Fruit fly (Drosophila melanogaster) whole organism, wandering third instar larva: Measurements from ENCODE around the gene Usp1.
A peak's percentile ranks its signal among the peaks of the same experiment; 100 is the strongest.

Experiments used
- Abd-B ChIP-seq: fragments of >200 bp; optimal IDR thresholded peaks from 2 replicates; lab custom pipeline; 2017; ENCODE audit warnings: missing biosample characterization, missing genetic modification characterization
- CG32264 ChIP-seq: fragments of 200-800 bp; sonication (Bioruptor generic); optimal IDR thresholded peaks from 2 replicates; lab custom pipeline; 2016; ENCODE audit warnings: missing biosample characterization, missing genetic modification characterization
- CG9705 ChIP-seq: fragments of 200-800 bp; sonication (Bioruptor generic); optimal IDR thresholded peaks from 2 replicates; lab custom pipeline; 2018; ENCODE audit warnings: missing biosample characterization, mild to moderate bottlenecking, missing genetic modification characterization
- CrebA ChIP-seq: fragments of 200-800 bp; sonication (Bioruptor generic); optimal IDR thresholded peaks from 2 replicates; lab custom pipeline; 2016; ENCODE audit warnings: missing biosample characterization, mild to moderate bottlenecking, missing genetic modification characterization, borderline replicate concordance
- Dfd ChIP-seq: fragments of >200 bp; optimal IDR thresholded peaks from 2 replicates; lab custom pipeline; 2017; ENCODE audit warnings: missing biosample characterization, missing genetic modification characterization
- Dif ChIP-seq: fragments of 200-275, 200-300 bp; sonication (Bioruptor generic); optimal IDR thresholded peaks from 2 replicates; lab custom pipeline; 2018; ENCODE audit warnings: missing biosample characterization, missing genetic modification characterization; ENCODE audit not compliant: partially characterized antibody
- GATAd ChIP-seq: sonication (Bioruptor generic); optimal IDR thresholded peaks from 2 replicates; lab custom pipeline; 2016; ENCODE audit warnings: missing biosample characterization, missing genetic modification characterization
- HLH106 ChIP-seq: fragments of 200-800 bp; optimal IDR thresholded peaks from 3 replicates; lab custom pipeline; 2019; ENCODE audit warnings: missing biosample characterization, mild to moderate bottlenecking, missing genetic modification characterization, moderate library complexity
- Hnf4 ChIP-seq: fragments of 200-800 bp; sonication (Bioruptor generic); optimal IDR thresholded peaks from 2 replicates; lab custom pipeline; 2016; ENCODE audit warnings: missing biosample characterization, mild to moderate bottlenecking, missing genetic modification characterization
- Hr78 ChIP-seq: fragments of >200 bp; optimal IDR thresholded peaks from 2 replicates; lab custom pipeline; 2017; ENCODE audit warnings: missing biosample characterization, missing genetic modification characterization
- Hr83 ChIP-seq: fragments of 200-300 bp; sonication (Bioruptor generic); optimal IDR thresholded peaks from 2 replicates; lab custom pipeline; 2016; ENCODE audit warnings: missing biosample characterization, mild to moderate bottlenecking, missing genetic modification characterization, moderate library complexity; ENCODE audit not compliant: poor library complexity, severe bottlenecking
- Jra ChIP-seq: sonication (Bioruptor generic); optimal IDR thresholded peaks from 2 replicates; lab custom pipeline; 2016; ENCODE audit warnings: missing biosample characterization, missing genetic modification characterization
- Mio ChIP-seq: sonication (Bioruptor generic); optimal IDR thresholded peaks from 2 replicates; lab custom pipeline; 2016; ENCODE audit warnings: missing biosample characterization, missing genetic modification characterization
- Myc ChIP-seq: fragments of >200 bp; optimal IDR thresholded peaks from 2 replicates; lab custom pipeline; 2017
- N ChIP-seq: fragments of >200 bp; optimal IDR thresholded peaks from 2 replicates; lab custom pipeline; 2018; ENCODE audit warnings: missing biosample characterization, missing external identifiers, missing genetic modification characterization
- OdsH ChIP-seq: fragments of 200-800 bp; sonication (Bioruptor generic); optimal IDR thresholded peaks from 2 replicates; lab custom pipeline; 2016; ENCODE audit warnings: missing biosample characterization, mild to moderate bottlenecking, missing genetic modification characterization
- Rel ChIP-seq, 2 experiments: fragments of 200-800 bp; sonication (Bioruptor generic) in 1 of 2; optimal IDR thresholded peaks; 2 replicates in 1 of 2; 3 replicates in 1 of 2; lab custom pipeline; 2016 to 2019; ENCODE audit warnings: mild to moderate bottlenecking in 2 of 2, missing biosample characterization in 2 of 2, missing genetic modification characterization in 2 of 2, moderate library complexity in 1 of 2
- Sp1 ChIP-seq: fragments of 200-800 bp; sonication (Bioruptor generic); optimal IDR thresholded peaks from 3 replicates; lab custom pipeline; 2019; ENCODE audit warnings: missing biosample characterization, mild to moderate bottlenecking, missing genetic modification characterization, moderate library complexity
- Vsx2 ChIP-seq: fragments of 200-300, 225-300 bp; sonication (Bioruptor generic); optimal IDR thresholded peaks from 2 replicates; lab custom pipeline; 2018; ENCODE audit warnings: missing biosample characterization, missing genetic modification characterization; ENCODE audit not compliant: partially characterized antibody
- br ChIP-seq: fragments of 200-800 bp; sonication (Bioruptor generic); optimal IDR thresholded peaks from 2 replicates; lab custom pipeline; 2016; ENCODE audit warnings: missing biosample characterization, missing genetic modification characterization
- brk ChIP-seq: fragments of 200-800 bp; sonication (Bioruptor generic); optimal IDR thresholded peaks from 2 replicates; lab custom pipeline; 2016; ENCODE audit warnings: missing biosample characterization, mild to moderate bottlenecking, missing genetic modification characterization
- dl ChIP-seq, 2 experiments: fragments of 175-275, 200-275 bp in 1 of 2; fragments of 200-275 bp in 1 of 2; sonication (Bioruptor generic); optimal IDR thresholded peaks; lab custom pipeline; 2018; ENCODE audit warnings: mild to moderate bottlenecking in 2 of 2, missing biosample characterization in 2 of 2, missing genetic modification characterization in 2 of 2, moderate library complexity in 2 of 2; ENCODE audit not compliant: partially characterized antibody in 2 of 2, insufficient read depth in 1 of 2
- dmrt93B ChIP-seq: fragments of 200-800 bp; sonication (Bioruptor generic); optimal IDR thresholded peaks from 2 replicates; lab custom pipeline; 2018; ENCODE audit warnings: missing biosample characterization, mild to moderate bottlenecking, missing genetic modification characterization
- dsf ChIP-seq: sonication (Bioruptor generic); optimal IDR thresholded peaks from 2 replicates; lab custom pipeline; 2016; ENCODE audit warnings: missing biosample characterization, missing genetic modification characterization, borderline replicate concordance
- foxo ChIP-seq, 2 experiments: fragments of 200-800 bp; sonication (Bioruptor generic); optimal IDR thresholded peaks; 2 replicates in 1 of 2; 3 replicates in 1 of 2; lab custom pipeline; 2016 to 2017; ENCODE audit warnings: missing biosample characterization in 2 of 2, missing genetic modification characterization in 2 of 2
- fru ChIP-seq: fragments of 200-800 bp; sonication (Bioruptor generic); optimal IDR thresholded peaks from 3 replicates; lab custom pipeline; 2016; ENCODE audit warnings: missing biosample characterization, mild to moderate bottlenecking, missing genetic modification characterization
- h ChIP-seq: fragments of 200-800 bp; sonication (Bioruptor generic); optimal IDR thresholded peaks from 3 replicates; lab custom pipeline; 2016; ENCODE audit warnings: missing biosample characterization, mild to moderate bottlenecking, missing genetic modification characterization
- lola ChIP-seq: fragments of >200 bp; optimal IDR thresholded peaks from 2 replicates; lab custom pipeline; 2017; ENCODE audit warnings: missing biosample characterization, missing genetic modification characterization
- pan ChIP-seq: fragments of >200 bp; optimal IDR thresholded peaks from 2 replicates; lab custom pipeline; 2017
- psq ChIP-seq: fragments of 200-800 bp; sonication (Bioruptor generic); optimal IDR thresholded peaks from 3 replicates; lab custom pipeline; 2017; ENCODE audit warnings: missing biosample characterization, mild to moderate bottlenecking, missing genetic modification characterization, moderate library complexity
- rgr ChIP-seq: fragments of 200-800 bp; sonication (Bioruptor generic); optimal IDR thresholded peaks from 3 replicates; lab custom pipeline; 2016; ENCODE audit warnings: missing biosample characterization, mild to moderate bottlenecking, missing genetic modification characterization
- sage ChIP-seq: fragments of 200-800 bp; sonication (Bioruptor generic); optimal IDR thresholded peaks from 2 replicates; lab custom pipeline; 2016; ENCODE audit warnings: missing biosample characterization, mild to moderate bottlenecking, missing genetic modification characterization
- sv ChIP-seq: fragments of 200-800 bp; sonication (Bioruptor generic); optimal IDR thresholded peaks from 3 replicates; lab custom pipeline; 2016; ENCODE audit warnings: missing biosample characterization, missing genetic modification characterization
- tai ChIP-seq: sonication (Bioruptor generic); optimal IDR thresholded peaks from 2 replicates; lab custom pipeline; 2016; ENCODE audit warnings: missing biosample characterization, missing genetic modification characterization
- usp ChIP-seq: fragments of >200 bp; optimal IDR thresholded peaks from 2 replicates; lab custom pipeline; 2017; ENCODE audit warnings: missing biosample characterization, missing genetic modification characterization
- woc ChIP-seq: sonication (Bioruptor generic); optimal IDR thresholded peaks from 2 replicates; lab custom pipeline; 2016; ENCODE audit warnings: missing biosample characterization, mild to moderate bottlenecking, missing genetic modification characterization

The Usp1 gene

DNA sequence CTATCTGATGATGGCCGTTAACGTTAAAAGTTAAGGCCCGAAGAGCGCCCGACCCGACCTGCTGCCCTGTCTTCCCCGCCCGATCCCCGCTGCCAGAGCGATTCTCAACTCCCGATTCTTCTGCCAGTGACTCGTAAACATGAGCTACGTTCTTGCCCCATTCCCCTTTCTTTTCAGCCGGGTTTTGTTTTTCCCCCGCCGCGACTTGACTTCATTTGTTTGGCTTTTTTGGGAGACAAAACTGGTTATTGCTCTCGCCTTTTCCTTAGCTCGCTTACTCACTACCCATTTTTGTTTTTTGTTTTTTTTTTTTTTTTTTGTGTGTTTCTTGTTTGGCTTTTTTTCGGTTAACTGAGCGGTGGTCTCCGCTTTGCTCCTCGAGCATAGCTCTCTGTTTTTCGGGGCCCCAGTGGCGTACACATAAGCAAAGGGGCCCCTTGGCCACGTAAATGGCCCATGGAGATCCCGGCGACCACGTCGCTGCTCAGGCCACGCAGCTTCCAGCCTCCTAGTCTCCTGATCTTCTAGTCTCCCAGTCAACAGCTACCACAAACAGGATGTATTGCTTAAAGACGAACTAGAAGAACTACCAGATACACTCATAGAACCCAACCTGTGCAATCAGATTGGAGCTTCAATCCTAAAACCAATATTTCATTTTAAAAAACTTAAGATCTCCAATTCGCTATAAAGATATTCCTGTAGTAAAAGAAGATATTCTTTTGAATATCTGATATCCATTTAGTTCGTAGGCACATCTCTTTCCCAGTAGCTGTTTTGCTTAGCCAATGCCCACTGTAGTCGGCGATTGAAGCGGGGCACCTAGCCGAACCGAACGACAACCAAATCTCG is 18.2 kb upstream of the Usp1 start (continued):
- TF ChIP-seq Dif (GFP tag; lab: Kevin White, UChicago) (peak; percentile 59), usp (GFP tag; lab: Kevin White, UChicago) (no peak), Mio (GFP tag; lab: Kevin White, UChicago) (no peak), Abd-B (GFP tag; lab: Kevin White, UChicago) (no peak), fru (peak; percentile 30)

DNA sequence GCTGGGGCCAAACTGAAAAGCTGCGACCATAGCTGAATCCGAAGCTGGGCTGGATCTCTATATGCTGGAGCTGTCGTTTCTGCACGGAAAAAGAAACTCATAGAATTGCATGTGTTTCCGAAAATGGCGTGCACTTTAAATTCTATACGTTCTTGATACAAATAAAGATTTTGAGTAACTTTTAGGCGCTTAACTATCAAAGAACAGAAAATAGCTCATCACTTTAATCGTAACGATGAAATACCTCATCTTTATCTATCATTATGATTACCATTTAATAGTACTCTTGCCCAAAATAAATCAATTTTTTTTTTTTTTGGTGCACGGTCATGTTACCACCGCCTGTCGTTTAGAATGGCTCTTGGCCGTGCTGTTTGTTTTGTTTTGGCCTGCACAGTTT is 17.3 kb upstream of the Usp1 start:
- TF ChIP-seq Sp1 (GFP tag; lab: Kevin White, UChicago) (no peak), Mio (GFP tag; lab: Kevin White, UChicago) (no peak), sage (GFP tag; lab: Kevin White, UChicago) (no peak), dsf (no peak), tai (GFP tag; lab: Kevin White, UChicago) (no peak), psq (GFP tag; lab: Kevin White, UChicago) (no peak), fru (no peak), pan (lab: Kevin White, UChicago) (no peak), N (no peak), dl (GFP tag; optimal IDR thresholded peaks at IDR 0.05; lab: Kevin White, UChicago; ENCODE audit: insufficient read depth in 1 of 2, partially characterized antibody in 2 of 2) (no peak), Vsx2 (GFP tag; lab: Kevin White, UChicago) (no peak), Hnf4 (GFP tag; lab: Kevin White, UChicago) (no peak)

DNA sequence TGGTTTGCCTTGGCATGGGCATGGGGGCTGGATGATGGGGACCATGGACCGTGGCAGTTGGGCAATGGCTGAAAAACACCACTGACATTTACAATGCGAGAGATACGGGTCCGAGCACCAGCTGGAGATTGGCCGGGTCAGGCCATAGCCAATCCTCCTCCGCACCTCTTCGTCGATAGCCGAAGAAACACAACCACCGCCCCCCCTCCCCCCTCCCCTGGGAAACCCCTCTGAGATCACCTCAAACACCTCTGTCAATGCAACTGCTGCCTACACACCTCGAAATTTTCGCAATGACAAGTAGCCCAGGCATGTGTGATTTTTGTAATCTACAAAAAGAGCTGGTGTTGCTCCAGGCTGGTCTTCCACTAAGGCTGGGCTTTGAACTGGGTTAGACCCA is 16.4 kb upstream of the Usp1 start:
- no peak for TF ChIP-seq lola (GFP tag; lab: Kevin White, UChicago)
- TF ChIP-seq sv (GFP tag; lab: Kevin White, UChicago): no peak
- peak; percentile 89 for TF ChIP-seq Dfd (GFP tag; lab: Kevin White, UChicago)
- no peak for TF ChIP-seq Myc

DNA sequence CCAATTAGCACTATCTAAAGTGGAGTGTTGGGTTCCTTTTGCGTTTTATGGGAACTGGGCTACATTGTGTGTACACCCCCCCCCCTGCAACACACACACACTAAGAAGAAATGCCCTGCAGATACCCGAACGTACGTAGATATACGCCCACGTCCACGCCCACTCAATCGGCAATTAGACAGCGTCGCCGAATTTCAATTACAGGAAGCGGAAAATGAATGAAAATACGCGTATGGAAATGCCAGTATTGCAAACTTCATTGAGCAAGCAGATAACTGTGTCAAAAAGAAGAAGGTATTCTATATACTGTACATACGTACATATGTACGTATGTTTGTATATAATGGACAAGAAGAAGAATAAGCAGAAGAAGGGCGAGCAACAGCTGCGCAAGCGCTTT is 15.5 kb upstream of the Usp1 start:
- TF ChIP-seq sv (GFP tag; lab: Kevin White, UChicago) (no peak), HLH106 (tag; lab: Kevin White, UChicago) (no peak), br (GFP tag; lab: Kevin White, UChicago) (no peak), pan (lab: Kevin White, UChicago) (no peak), woc (no peak), usp (GFP tag; lab: Kevin White, UChicago) (no peak), Hr83 (GFP tag; lab: Kevin White, UChicago) (no peak)

DNA sequence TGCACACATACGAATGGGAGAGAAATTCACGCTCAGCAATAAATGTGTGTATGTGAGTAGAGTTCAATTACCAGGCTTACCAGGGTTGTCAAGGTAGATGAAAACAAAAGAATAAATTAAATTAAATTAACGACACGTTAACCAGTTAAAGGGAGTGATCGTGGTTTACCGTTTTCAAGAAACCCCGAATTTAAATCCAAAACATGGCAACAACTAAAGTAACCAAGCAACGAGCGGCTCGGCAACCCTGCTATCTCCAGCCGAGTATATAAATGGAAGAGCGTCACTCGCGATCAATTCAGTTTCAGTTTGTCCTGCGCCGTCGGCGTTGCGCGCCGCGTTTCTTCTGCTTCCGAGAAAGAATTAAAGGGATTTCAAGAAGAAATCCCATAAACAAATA is 14.7 kb upstream of the Usp1 start:
- TF ChIP-seq Abd-B (GFP tag; lab: Kevin White, UChicago): no peak
- TF ChIP-seq Hnf4 (GFP tag; lab: Kevin White, UChicago): peak; percentile 100
- TF ChIP-seq h: peak; percentile 100
- peak; percentile 100 for TF ChIP-seq fru
- TF ChIP-seq sv (GFP tag; lab: Kevin White, UChicago): peak; percentile 99
- TF ChIP-seq Mio (GFP tag; lab: Kevin White, UChicago): peak; percentile 97
- peak; percentile 98 for TF ChIP-seq brk (GFP tag; lab: Kevin White, UChicago)
- TF ChIP-seq Myc: no peak
- peak; percentile 99 for TF ChIP-seq woc
- peak; percentile 99 for TF ChIP-seq dmrt93B (GFP tag; lab: Kevin White, UChicago)
- TF ChIP-seq br (GFP tag; lab: Kevin White, UChicago): peak; percentile 100
- TF ChIP-seq Hr78 (GFP tag; lab: Kevin White, UChicago): no peak
- TF ChIP-seq CG32264 (GFP tag; lab: Kevin White, UChicago): peak; percentile 99
- TF ChIP-seq GATAd (GFP tag; lab: Kevin White, UChicago): peak; percentile 99
- TF ChIP-seq Jra (GFP tag; lab: Kevin White, UChicago): peak; percentile 99
- no peak for TF ChIP-seq Vsx2 (GFP tag; lab: Kevin White, UChicago)
- TF ChIP-seq Rel (GFP tag; optimal IDR thresholded peaks at IDR 0.05; lab: Kevin White, UChicago): peak; percentile 100
- peak; percentile 98 for TF ChIP-seq Rel (tag; optimal IDR thresholded peaks at IDR 0.05; lab: Kevin White, UChicago)
- TF ChIP-seq lola (GFP tag; lab: Kevin White, UChicago): no peak
- TF ChIP-seq OdsH (GFP tag; lab: Kevin White, UChicago): peak; percentile 100
- TF ChIP-seq tai (GFP tag; lab: Kevin White, UChicago): no peak
- TF ChIP-seq N: peak; percentile 45
- peak; percentile 99 to 100 for TF ChIP-seq foxo (GFP tag; optimal IDR thresholded peaks at IDR 0.05; lab: Kevin White, UChicago)
- TF ChIP-seq Dif (GFP tag; lab: Kevin White, UChicago): no peak
- TF ChIP-seq CrebA (GFP tag; lab: Kevin White, UChicago): peak; percentile 99
- TF ChIP-seq Dfd (GFP tag; lab: Kevin White, UChicago): no peak
- TF ChIP-seq pan (lab: Kevin White, UChicago): no peak
- TF ChIP-seq dl (GFP tag; optimal IDR thresholded peaks at IDR 0.05; lab: Kevin White, UChicago; ENCODE audit: insufficient read depth in 1 of 2, partially characterized antibody in 2 of 2): no peak
- no peak for TF ChIP-seq usp (GFP tag; lab: Kevin White, UChicago)
- peak; percentile 99 for TF ChIP-seq psq (GFP tag; lab: Kevin White, UChicago)
- peak; percentile 99 for TF ChIP-seq sage (GFP tag; lab: Kevin White, UChicago)
- peak; percentile 100 for TF ChIP-seq rgr (GFP tag; lab: Kevin White, UChicago)
- TF ChIP-seq Sp1 (GFP tag; lab: Kevin White, UChicago): peak; percentile 100
- peak; percentile 100 for TF ChIP-seq CG9705 (GFP tag; lab: Kevin White, UChicago)
- TF ChIP-seq Hr83 (GFP tag; lab: Kevin White, UChicago): peak; percentile 99
